Fruit fly (Drosophila melanogaster): ENCODE data around the gene CG6834.

Gene CG6834

dm6 chr3R:11678016-11678415 lies 9.9 kb downstream of the CG6834 start, which contains the start of gene CG18476:
TSS of gene CG18476 (minus strand) at chr3R:11678116.
- TF ChIP-seq Rel (GFP tag; optimal IDR thresholded peaks at IDR 0.05), result no peak
- TF ChIP-seq Rel (tag; optimal IDR thresholded peaks at IDR 0.05), result peak; percentile 77
- peak; percentile 81 for TF ChIP-seq sv (GFP tag; optimal IDR thresholded peaks at IDR 0.05)
- peak; percentile 71 for TF ChIP-seq dsf (GFP tag; optimal IDR thresholded peaks at IDR 0.05; ENCODE audit: borderline replicate concordance)
- no peak for TF ChIP-seq tai (GFP tag; optimal IDR thresholded peaks at IDR 0.05)
- TF ChIP-seq CG32264 (GFP tag; optimal IDR thresholded peaks at IDR 0.05), result no peak
- TF ChIP-seq dmrt93B (GFP tag; optimal IDR thresholded peaks at IDR 0.05), result peak; percentile 86
- TF ChIP-seq Hr78 (GFP tag; optimal IDR thresholded peaks at IDR 0.05), result no peak
- peak; percentile 81 for TF ChIP-seq OdsH (GFP tag; optimal IDR thresholded peaks at IDR 0.05)
- TF ChIP-seq Hr83 (GFP tag; optimal IDR thresholded peaks at IDR 0.05; ENCODE audit: poor library complexity, severe bottlenecking), result no peak
- TF ChIP-seq psq (GFP tag; optimal IDR thresholded peaks at IDR 0.05), result peak; percentile 73
- TF ChIP-seq Hnf4 (GFP tag; optimal IDR thresholded peaks at IDR 0.05), result peak; percentile 88
- TF ChIP-seq fru (GFP tag; optimal IDR thresholded peaks at IDR 0.05), result peak; percentile 55
- no peak for TF ChIP-seq N (GFP tag; optimal IDR thresholded peaks at IDR 0.05)
- TF ChIP-seq pan (optimal IDR thresholded peaks at IDR 0.05), result no peak
- TF ChIP-seq Dfd (GFP tag; optimal IDR thresholded peaks at IDR 0.05), result no peak
- TF ChIP-seq Vsx2 (GFP tag; optimal IDR thresholded peaks at IDR 0.05; ENCODE audit: partially characterized antibody), result no peak
- no peak for TF ChIP-seq jim (GFP tag; optimal IDR thresholded peaks at IDR 0.05)
- peak; percentile 77 for TF ChIP-seq Jra (GFP tag; optimal IDR thresholded peaks at IDR 0.05)
- peak; percentile 33 for TF ChIP-seq GATAd (GFP tag; optimal IDR thresholded peaks at IDR 0.05)
- TF ChIP-seq Dif (GFP tag; optimal IDR thresholded peaks at IDR 0.05; ENCODE audit: partially characterized antibody), result no peak
- no peak for TF ChIP-seq CrebA (GFP tag; optimal IDR thresholded peaks at IDR 0.05; ENCODE audit: borderline replicate concordance)
- peak; percentile 89 for TF ChIP-seq h (GFP tag; optimal IDR thresholded peaks at IDR 0.05)
- no peak for TF ChIP-seq Myc (optimal IDR thresholded peaks at IDR 0.05)
- TF ChIP-seq foxo (GFP tag; optimal IDR thresholded peaks at IDR 0.05), result peak; percentile 21 to 86
- no peak for TF ChIP-seq Abd-B (GFP tag; optimal IDR thresholded peaks at IDR 0.05)
- TF ChIP-seq usp (GFP tag; optimal IDR thresholded peaks at IDR 0.05), result no peak
- TF ChIP-seq rgr (GFP tag; optimal IDR thresholded peaks at IDR 0.05), result peak; percentile 92
- peak; percentile 80 for TF ChIP-seq ey (GFP tag; optimal IDR thresholded peaks at IDR 0.05)
- TF ChIP-seq dl (GFP tag; optimal IDR thresholded peaks at IDR 0.05; ENCODE audit: insufficient read depth in 1 of 2, partially characterized antibody in 2 of 2), result no peak
- TF ChIP-seq Sp1 (GFP tag; optimal IDR thresholded peaks at IDR 0.05), result peak; percentile 92
- TF ChIP-seq sage (GFP tag; optimal IDR thresholded peaks at IDR 0.05), result no peak
- no peak for TF ChIP-seq lola (GFP tag; optimal IDR thresholded peaks at IDR 0.05)
- TF ChIP-seq br (GFP tag; optimal IDR thresholded peaks at IDR 0.05), result peak; percentile 75
- TF ChIP-seq CG9705 (GFP tag; optimal IDR thresholded peaks at IDR 0.05), result peak; percentile 67
- TF ChIP-seq HLH106 (tag; optimal IDR thresholded peaks at IDR 0.05), result peak; percentile 97
- TF ChIP-seq brk (GFP tag; optimal IDR thresholded peaks at IDR 0.05), result no peak
- TF ChIP-seq woc (GFP tag; optimal IDR thresholded peaks at IDR 0.05), result peak; percentile 74
- TF ChIP-seq Mio (GFP tag; optimal IDR thresholded peaks at IDR 0.05), result peak; percentile 36

- TF ChIP-seq Sp1 (GFP tag; optimal IDR thresholded peaks at IDR 0.05), result peak; percentile 16
- TF ChIP-seq fru (GFP tag; optimal IDR thresholded peaks at IDR 0.05), result peak; percentile 54
- peak; percentile 46 for TF ChIP-seq rgr (GFP tag; optimal IDR thresholded peaks at IDR 0.05)
- TF ChIP-seq GATAd (GFP tag; optimal IDR thresholded peaks at IDR 0.05), result no peak
- TF ChIP-seq foxo (GFP tag; optimal IDR thresholded peaks at IDR 0.05), result peak in 1 of 2 experiments; percentile 54
- peak; percentile 27 for TF ChIP-seq woc (GFP tag; optimal IDR thresholded peaks at IDR 0.05)
- peak; percentile 57 for TF ChIP-seq h (GFP tag; optimal IDR thresholded peaks at IDR 0.05)
- TF ChIP-seq usp (GFP tag; optimal IDR thresholded peaks at IDR 0.05), result no peak
- TF ChIP-seq HLH106 (tag; optimal IDR thresholded peaks at IDR 0.05), result peak; percentile 18
- TF ChIP-seq ey (GFP tag; optimal IDR thresholded peaks at IDR 0.05), result peak; percentile 49
- TF ChIP-seq Rel (GFP tag; optimal IDR thresholded peaks at IDR 0.05), result no peak
- TF ChIP-seq Rel (tag; optimal IDR thresholded peaks at IDR 0.05), result peak; percentile 1
- TF ChIP-seq tai (GFP tag; optimal IDR thresholded peaks at IDR 0.05), result no peak
- TF ChIP-seq OdsH (GFP tag; optimal IDR thresholded peaks at IDR 0.05), result peak; percentile 28
These were observed 13.8 kb downstream of the CG6834 start, which contains the start of gene CG14715 for dm6 chr3R:11673955-11674663. TSS of gene CG14715 (plus strand) at chr3R:11674221.
